Worm (Caenorhabditis elegans): ENCODE results near the gene cfim-2.

ce11 chrIV:8921166-8921565 lies 5.0 kb upstream of the cfim-2 start:
- no peak for TF ChIP-seq ceh-62 (tag; optimal IDR thresholded peaks at IDR 0.05)
- no peak for TF ChIP-seq ces-1 (GFP tag; optimal IDR thresholded peaks at IDR 0.05)
- no peak for TF ChIP-seq dve-1 (tag; optimal IDR thresholded peaks at IDR 0.05; ENCODE audit: insufficient read depth)
- no peak for TF ChIP-seq ceh-20 (GFP tag; IDR thresholded peaks at IDR 0.05)
